Fruit fly (Drosophila melanogaster) Kc167 (cell line): ENCODE results near the gene CG11562.

Source experiments
- Myc ChIP-seq: fragments of >200 bp; optimal IDR thresholded peaks from 2 replicates; lab custom pipeline; 2017; ENCODE audit warnings: missing external identifiers
- h ChIP-seq: fragments of >200 bp; optimal IDR thresholded peaks from 3 replicates; lab custom pipeline; 2018; ENCODE audit warnings: missing external identifiers
- insv ChIP-seq: fragments of >200 bp; optimal IDR thresholded peaks from 3 replicates; lab custom pipeline; 2018; ENCODE audit warnings: missing external identifiers
- psq ChIP-seq: fragments of >200 bp; optimal IDR thresholded peaks from 2 replicates; lab custom pipeline; 2017; ENCODE audit warnings: missing external identifiers
- ttk ChIP-seq: sonication (Bioruptor generic); optimal IDR thresholded peaks from 2 replicates; lab custom pipeline; 2017; ENCODE audit warnings: missing external identifiers

DNA sequence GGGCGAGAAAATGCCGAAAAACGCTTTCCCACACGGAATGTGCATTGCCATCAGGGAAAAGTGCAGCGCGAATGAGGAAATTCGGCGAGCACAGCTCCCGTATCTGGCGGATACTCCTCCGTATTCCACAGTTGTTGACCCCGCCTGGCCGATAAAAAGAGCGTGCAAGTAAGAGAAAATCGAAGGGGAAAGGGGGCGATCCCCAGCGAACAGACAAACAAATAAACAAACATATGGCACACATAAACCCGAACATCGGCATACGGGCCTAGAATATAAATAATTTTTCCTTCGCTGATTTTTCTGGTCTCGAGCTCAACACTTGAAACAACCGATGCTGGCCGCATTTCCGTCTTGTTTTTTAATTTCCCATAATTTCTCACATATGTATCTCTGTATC lies 1.8 kb upstream of the CG11562 start:
- TF ChIP-seq insv (lab: Kevin White, UChicago) (no peak), Myc (lab: Kevin White, UChicago) (no peak), h (lab: Kevin White, UChicago) (no peak), psq (lab: Kevin White, UChicago) (no peak), ttk (lab: Kevin White, UChicago) (no peak)
